Worm (Caenorhabditis elegans) whole organism, L3 larva: ENCODE results near the gene rgs-5.

ENCODE experiments used
- R02D3.7 ChIP-seq: fragments of 150-350 bp; optimal IDR thresholded peaks from 2 replicates; lab custom pipeline; 2014; ENCODE audit warnings: missing biosample characterization, missing genetic modification characterization
- aly-2 ChIP-seq: fragments of 150-350 bp; optimal IDR thresholded peaks from 2 replicates; lab custom pipeline; 2014; ENCODE audit warnings: missing biosample characterization, missing genetic modification characterization
- ama-1 ChIP-seq: fragments of 150-350 bp; optimal IDR thresholded peaks from 2 replicates; lab custom pipeline; 2018
- ceh-16 ChIP-seq: sonication (generic microtip); optimal IDR thresholded peaks from 2 replicates; lab custom pipeline; 2017; ENCODE audit warnings: missing biosample characterization, missing genetic modification characterization
- ceh-28 ChIP-seq: fragments of 150-350 bp; optimal IDR thresholded peaks from 2 replicates; lab custom pipeline; 2014; ENCODE audit warnings: missing biosample characterization, missing genetic modification reagents, missing genetic modification characterization
- ceh-82 ChIP-seq: fragments of 150-350 bp; optimal IDR thresholded peaks from 2 replicates; lab custom pipeline; 2014; ENCODE audit warnings: missing biosample characterization, missing genetic modification characterization
- ceh-9 ChIP-seq: sonication (generic microtip); optimal IDR thresholded peaks from 2 replicates; lab custom pipeline; 2018; ENCODE audit warnings: missing biosample characterization, missing genetic modification characterization
- daf-12 ChIP-seq: fragments of 150-350 bp; optimal IDR thresholded peaks from 2 replicates; lab custom pipeline; 2014; ENCODE audit warnings: missing biosample characterization, missing genetic modification reagents, missing genetic modification characterization
- egl-27 ChIP-seq: sonication (generic microtip); optimal IDR thresholded peaks from 4 replicates; lab custom pipeline; 2017; ENCODE audit warnings: missing biosample characterization, missing genetic modification reagents, missing genetic modification characterization
- egl-5 ChIP-seq: fragments of 150-350 bp; optimal IDR thresholded peaks from 2 replicates; lab custom pipeline; 2017; ENCODE audit warnings: missing biosample characterization, missing genetic modification reagents, missing genetic modification characterization, inconsistent platforms
- elt-1 ChIP-seq: fragments of 150-350 bp; optimal IDR thresholded peaks from 2 replicates; lab custom pipeline; 2014; ENCODE audit warnings: missing biosample characterization, missing genetic modification characterization
- elt-2 ChIP-seq: sonication (generic microtip); optimal IDR thresholded peaks from 2 replicates; lab custom pipeline; 2016; ENCODE audit warnings: missing genetic modification reagents, mild to moderate bottlenecking, missing genetic modification characterization, missing compliant biosample characterization
- elt-3 ChIP-seq, 3 experiments: fragments of 150-350 bp in 1 of 3; sonication (generic microtip) in 2 of 3; optimal IDR thresholded peaks; 2 replicates in 2 of 3; 4 replicates in 1 of 3; lab custom pipeline; 2014 to 2017; ENCODE audit warnings: missing biosample characterization in 3 of 3, missing genetic modification characterization in 3 of 3
- eor-1 ChIP-seq, 2 experiments: fragments of 150-350 bp; optimal IDR thresholded peaks; 2 replicates each; lab custom pipeline; 2014 to 2018; ENCODE audit warnings: missing biosample characterization in 2 of 2, missing genetic modification characterization in 2 of 2
- fkh-10 ChIP-seq: sonication (generic microtip); optimal IDR thresholded peaks from 2 replicates; lab custom pipeline; 2017; ENCODE audit warnings: missing biosample characterization, missing genetic modification reagents, missing genetic modification characterization
- fkh-2 ChIP-seq: fragments of 150-350 bp; optimal IDR thresholded peaks from 2 replicates; lab custom pipeline; 2014; ENCODE audit warnings: missing biosample characterization, missing genetic modification reagents, missing genetic modification characterization
- fos-1 ChIP-seq: fragments of 150-350 bp; optimal IDR thresholded peaks from 2 replicates; lab custom pipeline; 2014; ENCODE audit warnings: missing biosample characterization, missing genetic modification characterization
- hmg-11 ChIP-seq: sonication (generic microtip); optimal IDR thresholded peaks from 2 replicates; lab custom pipeline; 2016; ENCODE audit warnings: missing genetic modification characterization, missing compliant biosample characterization
- jun-1 ChIP-seq: fragments of 150-350 bp; optimal IDR thresholded peaks from 2 replicates; lab custom pipeline; 2014; ENCODE audit warnings: missing biosample characterization, missing genetic modification reagents, missing genetic modification characterization
- lin-15B ChIP-seq: fragments of 150-350 bp; optimal IDR thresholded peaks from 2 replicates; lab custom pipeline; 2014; ENCODE audit warnings: missing biosample characterization, missing genetic modification characterization
- lin-39 ChIP-seq: fragments of 150-350 bp; optimal IDR thresholded peaks from 2 replicates; lab custom pipeline; 2018; ENCODE audit warnings: missing biosample characterization, missing genetic modification reagents, missing genetic modification characterization
- mdl-1 ChIP-seq: fragments of 150-350 bp; optimal IDR thresholded peaks from 2 replicates; lab custom pipeline; 2014; ENCODE audit warnings: missing biosample characterization, missing genetic modification characterization
- mml-1 ChIP-seq: fragments of 150-350 bp; sonication (generic microtip); optimal IDR thresholded peaks from 3 replicates; lab custom pipeline; 2014; ENCODE audit warnings: missing biosample characterization, missing genetic modification characterization
- nfya-1 ChIP-seq: sonication (generic microtip); optimal IDR thresholded peaks from 2 replicates; lab custom pipeline; 2017; ENCODE audit warnings: missing genetic modification characterization, mild to moderate bottlenecking, missing compliant biosample characterization, antibody characterized with exemption, moderate library complexity; ENCODE audit not compliant: insufficient read depth
- nhr-11 ChIP-seq: fragments of 150-350 bp; optimal IDR thresholded peaks from 2 replicates; lab custom pipeline; 2014; ENCODE audit warnings: missing biosample characterization, missing genetic modification characterization
- nhr-12 ChIP-seq: fragments of 150-350 bp; optimal IDR thresholded peaks from 2 replicates; lab custom pipeline; 2014; ENCODE audit warnings: missing biosample characterization, missing genetic modification characterization
- nhr-23 ChIP-seq: fragments of 150-350 bp; optimal IDR thresholded peaks from 2 replicates; lab custom pipeline; 2014; ENCODE audit warnings: missing biosample characterization, missing genetic modification reagents, missing genetic modification characterization
- nhr-237 ChIP-seq: fragments of 150-350 bp; optimal IDR thresholded peaks from 2 replicates; lab custom pipeline; 2014; ENCODE audit warnings: missing biosample characterization, missing genetic modification characterization
- nhr-25 ChIP-seq: sonication (generic microtip); optimal IDR thresholded peaks from 2 replicates; lab custom pipeline; 2017; ENCODE audit warnings: missing biosample characterization, missing genetic modification characterization
- nhr-28 ChIP-seq: fragments of 150-350 bp; optimal IDR thresholded peaks from 2 replicates; lab custom pipeline; 2014; ENCODE audit warnings: missing biosample characterization, missing genetic modification characterization
- nhr-43 ChIP-seq: sonication (generic microtip); optimal IDR thresholded peaks from 2 replicates; lab custom pipeline; 2016; ENCODE audit warnings: mild to moderate bottlenecking, missing genetic modification characterization, missing compliant biosample characterization; ENCODE audit not compliant: poor library complexity, severe bottlenecking
- nhr-67 ChIP-seq: fragments of 150-350 bp; optimal IDR thresholded peaks from 2 replicates; lab custom pipeline; 2014; ENCODE audit warnings: missing biosample characterization, missing genetic modification characterization
- nhr-77 ChIP-seq: fragments of 150-350 bp; optimal IDR thresholded peaks from 2 replicates; lab custom pipeline; 2014; ENCODE audit warnings: missing biosample characterization, missing genetic modification characterization
- pha-4 ChIP-seq: fragments of 150-350 bp; optimal IDR thresholded peaks from 2 replicates; lab custom pipeline; 2014; ENCODE audit warnings: missing biosample characterization, missing genetic modification reagents, missing genetic modification characterization
- pqm-1 ChIP-seq: fragments of 150-350 bp; optimal IDR thresholded peaks from 2 replicates; lab custom pipeline; 2017; ENCODE audit warnings: missing biosample characterization, missing genetic modification characterization, inconsistent platforms
- sea-2 ChIP-seq: fragments of 150-350 bp; sonication (generic microtip); optimal IDR thresholded peaks from 4 replicates; lab custom pipeline; 2014; ENCODE audit warnings: missing biosample characterization, missing genetic modification reagents, missing genetic modification characterization
- skn-1 ChIP-seq: fragments of 150-350 bp; optimal IDR thresholded peaks from 2 replicates; lab custom pipeline; 2014; ENCODE audit warnings: missing biosample characterization, missing genetic modification characterization
- snpc-4 ChIP-seq: fragments of 150-350 bp; optimal IDR thresholded peaks from 2 replicates; lab custom pipeline; 2014; ENCODE audit warnings: missing biosample characterization, missing genetic modification characterization
- tbx-2 ChIP-seq: sonication (generic microtip); optimal IDR thresholded peaks from 2 replicates; lab custom pipeline; 2016; ENCODE audit warnings: mild to moderate bottlenecking, missing genetic modification characterization, missing compliant biosample characterization
- unc-39 ChIP-seq: sonication (generic microtip); optimal IDR thresholded peaks from 4 replicates; lab custom pipeline; 2017; ENCODE audit warnings: missing biosample characterization, missing genetic modification characterization
- unc-62 ChIP-seq: fragments of 150-350 bp; sonication (generic microtip); optimal IDR thresholded peaks from 4 replicates; lab custom pipeline; 2014; ENCODE audit warnings: missing biosample characterization, missing genetic modification reagents, missing genetic modification characterization
- ztf-11 ChIP-seq: fragments of 150-350 bp; optimal IDR thresholded peaks from 2 replicates; lab custom pipeline; 2014; ENCODE audit warnings: missing biosample characterization, missing genetic modification characterization
- ztf-4 ChIP-seq: fragments of 150-350 bp; optimal IDR thresholded peaks from 2 replicates; lab custom pipeline; 2014; ENCODE audit warnings: missing biosample characterization, missing genetic modification characterization

Gene rgs-5

ce11 chrIII:5711881-5712643, 13.7 kb downstream of the rgs-5 start:
- TF ChIP-seq mdl-1 (tag; lab: Kevin White, UChicago) (no peak), ceh-9 (tag; lab: Kevin White, UChicago) (no peak)
- TF ChIP-seq, all 47 proteins: peak for 0

DNA sequence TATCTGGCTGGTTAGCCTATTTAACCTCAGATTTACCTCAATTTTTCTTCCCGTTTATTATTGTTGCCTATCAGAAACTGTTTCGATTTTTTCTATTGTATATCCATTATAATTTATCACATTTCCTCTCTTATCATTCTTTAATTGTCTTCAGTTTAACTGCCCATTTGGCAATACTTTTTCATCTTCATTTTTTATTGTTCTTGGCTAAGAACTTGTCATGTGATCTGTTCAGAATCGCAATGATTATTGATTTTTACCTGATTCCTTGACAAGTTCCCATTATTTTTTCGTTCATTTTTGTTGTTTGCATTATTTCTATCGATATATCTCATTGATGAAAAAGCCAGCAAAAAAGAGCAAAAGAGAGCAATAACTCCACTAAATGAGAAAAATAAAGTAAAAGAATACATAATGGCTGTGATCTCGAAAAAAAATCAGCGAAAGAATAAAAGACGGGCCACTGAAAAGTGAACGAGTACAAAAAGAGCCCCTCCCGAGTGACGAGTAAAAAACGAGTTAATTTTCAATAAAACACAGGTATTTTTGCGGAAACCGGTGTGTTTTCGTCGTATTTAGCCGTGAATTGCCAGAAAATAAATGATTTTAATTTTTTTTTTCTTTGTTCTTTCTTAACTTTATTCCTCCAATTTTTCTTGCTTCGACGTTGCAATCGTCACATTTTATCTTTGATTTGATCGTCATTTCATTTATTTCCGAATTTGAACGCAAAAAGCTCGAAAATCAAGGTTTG, 16.1 kb downstream of the rgs-5 start, which contains the start of gene arf-1:
TSS of gene arf-1 (plus strand) at position 657 of the 754 bp plus-strand sequence.
- TF ChIP-seq nhr-77, result peak; percentile 54
- peak; percentile 17 for TF ChIP-seq elt-2 (tag; lab: Kevin White, UChicago)
- TF ChIP-seq pqm-1 (tag; lab: Kevin White, UChicago), result no peak

DNA sequence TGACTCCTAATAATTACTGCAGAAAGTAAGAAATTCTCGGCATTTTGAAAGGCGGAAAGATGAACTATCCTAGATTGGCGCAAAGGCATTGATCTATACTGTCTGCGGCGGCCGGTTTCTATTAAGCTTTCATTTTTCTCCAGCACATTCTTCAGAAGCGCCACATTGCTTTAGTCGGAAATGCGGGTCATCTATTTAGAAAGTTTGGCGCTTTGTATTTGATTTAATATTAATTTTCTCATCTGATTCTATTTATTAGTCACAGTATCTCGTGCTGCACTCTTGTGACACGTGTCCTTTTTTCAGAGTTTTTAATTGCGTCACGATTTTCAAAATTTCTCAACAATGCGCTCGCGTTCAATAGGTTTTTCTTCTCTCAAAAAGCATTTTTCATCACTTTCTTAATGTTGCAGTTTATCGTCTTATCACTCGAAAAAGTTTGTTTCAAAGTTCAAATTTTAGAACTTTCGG, 16.7 kb downstream of the rgs-5 start:
- no peak for TF ChIP-seq fkh-2 (tag; lab: Kevin White, UChicago)
- TF ChIP-seq ceh-16 (tag; lab: Kevin White, UChicago), result no peak
- no peak for TF ChIP-seq ceh-9 (tag; lab: Kevin White, UChicago)
- peak; percentile 59 for TF ChIP-seq ama-1 (lab: Kevin White, UChicago)
- TF ChIP-seq nhr-43, result peak; percentile 76
- peak; percentile 55 for TF ChIP-seq ztf-4 (tag; lab: Kevin White, UChicago)
- TF ChIP-seq tbx-2 (tag; lab: Kevin White, UChicago), result no peak
- TF ChIP-seq nhr-237, result no peak
- no peak for TF ChIP-seq egl-5
- no peak for TF ChIP-seq ceh-28 (tag; lab: Kevin White, UChicago)

DNA sequence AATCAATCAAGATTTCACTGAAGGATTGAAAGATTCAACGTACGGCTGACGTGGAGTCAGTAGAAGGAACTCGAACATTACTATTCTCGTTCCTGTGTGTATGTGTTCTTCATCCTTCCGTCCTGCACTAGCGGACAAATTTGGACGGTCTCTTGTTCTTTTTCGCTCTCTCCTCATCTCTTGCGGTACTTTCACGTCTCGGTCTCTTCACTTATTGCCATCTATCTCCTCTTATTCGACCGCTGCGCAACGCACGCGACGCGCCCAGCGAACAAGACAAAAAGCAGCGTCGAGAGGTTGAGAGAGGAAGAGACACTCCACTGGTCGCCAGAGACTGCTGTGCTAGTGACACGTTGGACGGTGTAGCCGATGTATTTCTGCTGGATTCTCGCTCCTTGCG, 17.1 kb downstream of the rgs-5 start:
- TF ChIP-seq R02D3.7 (tag; lab: Kevin White, UChicago) (peak; percentile 29), hmg-11 (tag; lab: Kevin White, UChicago) (peak; percentile 88), pqm-1 (tag; lab: Kevin White, UChicago) (no peak), nhr-237 (no peak), elt-2 (tag; lab: Kevin White, UChicago) (peak; percentile 63), ztf-11 (no peak), ceh-28 (tag; lab: Kevin White, UChicago) (peak; percentile 65), ztf-4 (tag; lab: Kevin White, UChicago) (no peak), lin-39 (peak; percentile 88), ceh-9 (tag; lab: Kevin White, UChicago) (no peak), nhr-11 (no peak), unc-62 (GFP tag; lab: Kevin White, UChicago) (peak; percentile 34), jun-1 (tag; lab: Kevin White, UChicago) (peak; percentile 78), fos-1 (tag; lab: Kevin White, UChicago) (no peak), fkh-10 (GFP tag; lab: Kevin White, UChicago) (no peak), daf-12 (tag; lab: Kevin White, UChicago) (no peak), elt-3 (tag; optimal IDR thresholded peaks at IDR 0.05; lab: Kevin White, UChicago) (peak in 1 of 3 experiments; percentile 26), nhr-12 (no peak), egl-27 (tag; lab: Kevin White, UChicago) (no peak), nhr-67 (tag; lab: Kevin White, UChicago) (no peak), mdl-1 (tag; lab: Kevin White, UChicago) (peak; percentile 32), ama-1 (lab: Kevin White, UChicago) (peak; percentile 82), nhr-43 (no peak), mml-1 (tag; lab: Kevin White, UChicago) (no peak), nhr-28 (tag; lab: Kevin White, UChicago) (no peak), tbx-2 (tag; lab: Kevin White, UChicago) (no peak), ceh-82 (tag; lab: Kevin White, UChicago) (no peak), aly-2 (tag; lab: Kevin White, UChicago) (no peak), elt-1 (tag; lab: Kevin White, UChicago) (no peak), nhr-77 (no peak), fkh-2 (tag; lab: Kevin White, UChicago) (no peak), unc-39 (tag; lab: Kevin White, UChicago) (no peak), egl-5 (no peak), snpc-4 (tag; lab: Kevin White, UChicago) (peak; percentile 89), nhr-25 (tag; lab: Kevin White, UChicago) (peak; percentile 75), sea-2 (no peak), nhr-23 (tag; lab: Kevin White, UChicago) (peak; percentile 63), eor-1 (tag; optimal IDR thresholded peaks at IDR 0.05; lab: Kevin White, UChicago) (no peak), lin-15B (tag; lab: Kevin White, UChicago) (peak; percentile 70), skn-1 (tag; lab: Kevin White, UChicago) (peak; percentile 24), pha-4 (tag; lab: Kevin White, UChicago) (peak; percentile 78), nfya-1 (peak; percentile 90)
